Fruit fly (Drosophila melanogaster) whole organism, pupa: ENCODE results near the gene chb.

Experiments
- CG10348 ChIP-seq: fragments of 200-800 bp; sonication (Bioruptor generic); IDR thresholded peaks from 2 replicates; pipeline ENCODE4 v1.3.6; 2022; ENCODE audit warnings: missing biosample characterization, missing genetic modification characterization
- CG13204 ChIP-seq: fragments of 200-800 bp; sonication (Bioruptor generic); optimal IDR thresholded peaks from 2 replicates; lab custom pipeline; 2018; ENCODE audit warnings: missing biosample characterization, mild to moderate bottlenecking, missing genetic modification characterization, moderate library complexity
- CG14655 ChIP-seq: fragments of 200-800 bp; sonication (Bioruptor generic); optimal IDR thresholded peaks from 3 replicates; lab custom pipeline; 2017; ENCODE audit warnings: mild to moderate bottlenecking, missing biosample characterization, missing genetic modification reagents, missing genetic modification characterization
- CG8301 ChIP-seq: fragments of 200-800 bp; sonication (Bioruptor generic); optimal IDR thresholded peaks from 2 replicates; lab custom pipeline; 2018; ENCODE audit warnings: missing biosample characterization, mild to moderate bottlenecking, missing genetic modification characterization
- EcR ChIP-seq: fragments of 200-800 bp; sonication (Bioruptor generic); optimal IDR thresholded peaks from 3 replicates; lab custom pipeline; 2019; ENCODE audit warnings: missing biosample characterization, missing genetic modification characterization, mild to moderate bottlenecking, moderate library complexity, missing genetic modification reagents
- Ets98B ChIP-seq: fragments of 200-800 bp; sonication (Bioruptor generic); IDR thresholded peaks from 2 replicates; pipeline ENCODE4 v1.3.6; 2022; ENCODE audit warnings: missing biosample characterization, missing genetic modification characterization
- Pif1B ChIP-seq: fragments of 200-800 bp; sonication (Bioruptor generic); optimal IDR thresholded peaks from 3 replicates; lab custom pipeline; 2016; ENCODE audit warnings: missing biosample characterization, missing genetic modification characterization

DNA sequence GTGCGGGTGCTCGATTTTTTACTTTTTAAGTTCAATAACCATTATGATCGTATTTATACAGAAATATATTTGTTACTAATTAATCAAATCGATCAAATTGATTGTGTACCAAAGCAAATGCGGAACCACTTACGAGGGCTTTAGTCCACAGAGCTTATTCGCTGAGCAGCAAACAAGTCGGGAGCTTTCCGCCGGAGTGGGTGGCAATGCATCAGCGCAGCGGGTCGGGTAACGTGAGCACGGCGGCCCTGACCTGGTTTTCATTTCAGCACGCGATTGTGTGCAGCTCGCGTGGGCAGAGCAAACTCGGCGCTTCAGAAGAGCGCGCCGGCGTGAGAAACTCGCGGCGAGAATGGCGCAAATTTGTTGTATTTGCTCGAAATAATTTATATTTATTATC, 46.5 kb downstream of the chb start:
- TF ChIP-seq Ets98B (GFP tag; lab: Robert Waterston, UW), result no peak
- TF ChIP-seq EcR (GFP tag; lab: Kevin White, UChicago), result no peak
- TF ChIP-seq CG14655 (GFP tag; lab: Kevin White, UChicago), result no peak
- TF ChIP-seq CG8301 (tag; lab: Kevin White, UChicago), result no peak
- no peak for TF ChIP-seq CG13204 (GFP tag; lab: Kevin White, UChicago)
- no peak for TF ChIP-seq CG10348 (GFP tag; lab: Robert Waterston, UW)
- no peak for TF ChIP-seq Pif1B (GFP tag; lab: Kevin White, UChicago)
